Worm (Caenorhabditis elegans): ENCODE results near the gene irld-52.
"Not testable (repeated sequence)": the region's sequence is repeated elsewhere in the genome, so short reads cannot be mapped to it uniquely, and the experiment has no call there.

irld-52 gene

ce11 chrV:15752049-15752448 lies 27.4 kb upstream of the irld-52 start, which contains the start of gene str-43 (continued):
- TF ChIP-seq mef-2 (tag; optimal IDR thresholded peaks at IDR 0.05) = no peak

- TF ChIP-seq ces-1 (GFP tag; optimal IDR thresholded peaks at IDR 0.05); fkh-10 (GFP tag; optimal IDR thresholded peaks at IDR 0.05); unc-130 (tag; optimal IDR thresholded peaks at IDR 0.05): not testable (repeated sequence)
Measured at ce11 chrV:15752941-15753340, 26.5 kb upstream of the irld-52 start, which contains the start of gene str-5. Gene str-5 (plus strand): TSS chrV:15753241.

ce11 chrV:15754731-15755130 lies 24.7 kb upstream of the irld-52 start, which contains the start of gene str-8:
Gene str-8 (plus strand): TSS chrV:15755031.
- not testable (repeated sequence) for TF ChIP-seq nhr-85 (tag); tbx-2 (tag; optimal IDR thresholded peaks at IDR 0.05); C04F5.9 (tag; optimal IDR thresholded peaks at IDR 0.05)

- no peak for TF ChIP-seq sup-37 (GFP tag; optimal IDR thresholded peaks at IDR 0.05)
- no peak for TF ChIP-seq lin-14 (GFP tag; optimal IDR thresholded peaks at IDR 0.05)
- no peak for TF ChIP-seq hlh-17 (GFP tag; optimal IDR thresholded peaks at IDR 0.05; ENCODE audit: borderline replicate concordance)
- TF ChIP-seq tbx-2 (tag; optimal IDR thresholded peaks at IDR 0.05) = no peak
- no peak for TF ChIP-seq dpl-1 (GFP tag; optimal IDR thresholded peaks at IDR 0.05)
- no peak for TF ChIP-seq zag-1 (tag; optimal IDR thresholded peaks at IDR 0.05)
- TF ChIP-seq unc-86 (tag; optimal IDR thresholded peaks at IDR 0.05) = no peak
- TF ChIP-seq nhr-76 (tag; optimal IDR thresholded peaks at IDR 0.05) = no peak
- TF ChIP-seq nhr-84 (tag; optimal IDR thresholded peaks at IDR 0.05) = no peak
- no peak for TF ChIP-seq pax-3 (tag; optimal IDR thresholded peaks at IDR 0.05)
- no peak for TF ChIP-seq ets-5 (GFP tag; IDR thresholded peaks at IDR 0.05)
- TF ChIP-seq lsy-2 (tag; optimal IDR thresholded peaks at IDR 0.05) = no peak
- no peak for TF ChIP-seq lin-13 (GFP tag; optimal IDR thresholded peaks at IDR 0.05)
- TF ChIP-seq egl-27 (tag; optimal IDR thresholded peaks at IDR 0.05) = no peak
- no peak for TF ChIP-seq irx-1 (tag; optimal IDR thresholded peaks at IDR 0.05)
Measured at ce11 chrV:15757645-15758044, 21.8 kb upstream of the irld-52 start.

- TF ChIP-seq C16A3.4 (tag; optimal IDR thresholded peaks at IDR 0.05) (no peak), hlh-4 (tag; optimal IDR thresholded peaks at IDR 0.05) (no peak), nhr-11 (tag; optimal IDR thresholded peaks at IDR 0.05) (no peak), snpc-4 (tag; optimal IDR thresholded peaks at IDR 0.05) (no peak), nhr-71 (tag; optimal IDR thresholded peaks at IDR 0.05) (no peak), Y116A8C.19 (tag; optimal IDR thresholded peaks at IDR 0.05; ENCODE audit: borderline replicate concordance) (no peak), mep-1 (tag; optimal IDR thresholded peaks at IDR 0.05) (no peak), zag-1 (tag; optimal IDR thresholded peaks at IDR 0.05) (no peak), nhr-77 (tag; optimal IDR thresholded peaks at IDR 0.05) (no peak), C04F5.9 (tag; optimal IDR thresholded peaks at IDR 0.05) (no peak)
Measured at ce11 chrV:15758449-15758848, 21.0 kb upstream of the irld-52 start, which contains the start of gene str-9. Gene str-9 (plus strand): TSS chrV:15758749.

ce11 chrV:15766122-15766594 lies 13.3 kb upstream of the irld-52 start, which contains the start of the genes haf-3 and F57A10.2:
Gene haf-3 (minus strand): TSS chrV:15766172.
Gene F57A10.2 (plus strand): TSS chrV:15766575.
- peak; percentile 66 for TF ChIP-seq F16B12.6 (tag; optimal IDR thresholded peaks at IDR 0.05)
- TF ChIP-seq xbp-1 (tag; optimal IDR thresholded peaks at IDR 0.05) = peak; percentile 95
- no peak for TF ChIP-seq sptf-1 (tag; optimal IDR thresholded peaks at IDR 0.05)
- peak; percentile 97 for TF ChIP-seq snu-23 (GFP tag; optimal IDR thresholded peaks at IDR 0.05)
- peak; percentile 50 for TF ChIP-seq nhr-237 (tag; optimal IDR thresholded peaks at IDR 0.05)
- TF ChIP-seq ztf-4 (tag; optimal IDR thresholded peaks at IDR 0.05) = peak; percentile 70
- peak; percentile 82 for TF ChIP-seq jun-1 (tag; optimal IDR thresholded peaks at IDR 0.05)
- TF ChIP-seq mdl-1 (tag; optimal IDR thresholded peaks at IDR 0.05) = peak in 1 of 2 experiments; percentile 88
- peak; percentile 95 for TF ChIP-seq nhr-19 (GFP tag; conservative IDR thresholded peaks at IDR 0.05)
- TF ChIP-seq unc-30 (tag; optimal IDR thresholded peaks at IDR 0.05) = no peak
- TF ChIP-seq tbx-2 (tag; optimal IDR thresholded peaks at IDR 0.05) = peak; percentile 94
- TF ChIP-seq nhr-11 (tag; optimal IDR thresholded peaks at IDR 0.05) = peak; percentile 90
- peak; percentile 90 for TF ChIP-seq C16A3.4 (tag; optimal IDR thresholded peaks at IDR 0.05)
- peak; percentile 91 for TF ChIP-seq skn-1 (tag; optimal IDR thresholded peaks at IDR 0.05)
- TF ChIP-seq unc-98 (GFP tag; IDR thresholded peaks at IDR 0.05) = no peak
- peak; percentile 60 for TF ChIP-seq ceh-90 (tag; optimal IDR thresholded peaks at IDR 0.05)
- peak; percentile 91 for TF ChIP-seq lin-13 (GFP tag; optimal IDR thresholded peaks at IDR 0.05)
- TF ChIP-seq fkh-10 (GFP tag; optimal IDR thresholded peaks at IDR 0.05) = peak; percentile 75
- peak; percentile 79 for TF ChIP-seq blmp-1 (tag; optimal IDR thresholded peaks at IDR 0.05)
- TF ChIP-seq lin-39 (tag; optimal IDR thresholded peaks at IDR 0.05) = peak; percentile 94
- peak; percentile 90 for TF ChIP-seq unc-130 (tag; optimal IDR thresholded peaks at IDR 0.05)
- TF ChIP-seq tlp-1 (tag; optimal IDR thresholded peaks at IDR 0.05) = no peak

Measured in whole organism, L1 larva.